Fruit fly (Drosophila melanogaster): ENCODE data around the gene Apc.

The Apc gene

dm6 chr3R:28861309-28862157 lies 17.0 kb upstream of the Apc start (continued):
- no peak for TF ChIP-seq CG5953 (GFP tag; IDR thresholded peaks at IDR 0.05)
- no peak for TF ChIP-seq CG3065 (GFP tag; optimal IDR thresholded peaks at IDR 0.05)
- TF ChIP-seq CG17912 (GFP tag; optimal IDR thresholded peaks at IDR 0.05): no peak
- no peak for TF ChIP-seq CG9932 (GFP tag; IDR thresholded peaks at IDR 0.05)
- no peak for TF ChIP-seq Lpt (GFP tag; optimal IDR thresholded peaks at IDR 0.05)
- TF ChIP-seq crol (GFP tag; IDR thresholded peaks at IDR 0.05): peak; percentile 78
- no peak for TF ChIP-seq luna (GFP tag; optimal IDR thresholded peaks at IDR 0.05)
- peak; percentile 16 for TF ChIP-seq phol (tag; optimal IDR thresholded peaks at IDR 0.05)
- no peak; the same call in 1 of the 2 replicates for TF ChIP-seq sna (GFP tag; IDR thresholded peaks at IDR 0.05; ENCODE audit: partially characterized antibody)
- TF ChIP-seq CG5180 (GFP tag; optimal IDR thresholded peaks at IDR 0.05): no peak
- no peak for TF ChIP-seq CG10654 (GFP tag; optimal IDR thresholded peaks at IDR 0.05)
- no peak for TF ChIP-seq mam (GFP tag; optimal IDR thresholded peaks at IDR 0.05)
- TF ChIP-seq Mad (GFP tag; optimal IDR thresholded peaks at IDR 0.05): no peak
- peak; percentile 37; the same call in 1 of the 3 replicates for TF ChIP-seq CG6791 (GFP tag; IDR thresholded peaks at IDR 0.05; ENCODE audit: partially characterized antibody)
- no peak for TF ChIP-seq shn (GFP tag; optimal IDR thresholded peaks at IDR 0.05)
- peak; percentile 96 for TF ChIP-seq grn (GFP tag; optimal IDR thresholded peaks at IDR 0.05)
- peak; percentile 64 for TF ChIP-seq Deaf1 (tag; optimal IDR thresholded peaks at IDR 0.05)
- 0 out of 2 replicates have a peak, but pooled peaks have one; percentile 23 for TF ChIP-seq chm (GFP tag; IDR thresholded peaks at IDR 0.05)
- TF ChIP-seq Blimp-1 (GFP tag; optimal IDR thresholded peaks at IDR 0.05): no peak
- TF ChIP-seq CG5245 (GFP tag; optimal IDR thresholded peaks at IDR 0.05): no peak
- TF ChIP-seq wor (GFP tag; IDR thresholded peaks at IDR 0.05): no peak
- TF ChIP-seq zen2 (GFP tag; IDR thresholded peaks at IDR 0.05; ENCODE audit: partially characterized antibody): peak; percentile 51; the same call in 1 of the 3 replicates
- TF ChIP-seq Vsx1 (GFP tag; optimal IDR thresholded peaks at IDR 0.05): no peak
- TF ChIP-seq YL-1 (GFP tag; optimal IDR thresholded peaks at IDR 0.05): no peak
- peak; percentile 75; the same call in 2 of the 4 replicates for TF ChIP-seq chinmo (GFP tag; IDR thresholded peaks at IDR 0.05; ENCODE audit: partially characterized antibody)
- TF ChIP-seq bab2 (GFP tag; optimal IDR thresholded peaks at IDR 0.05): no peak
- TF ChIP-seq Hr78 (GFP tag; optimal IDR thresholded peaks at IDR 0.05): peak in 1 of 2 experiments; percentile 55
- no peak for TF ChIP-seq CG1529 (GFP tag; optimal IDR thresholded peaks at IDR 0.05)
- TF ChIP-seq CG12299 (tag; optimal IDR thresholded peaks at IDR 0.05): no peak
- TF ChIP-seq D (optimal IDR thresholded peaks at IDR 0.05): no peak
- no peak for TF ChIP-seq D (GFP tag; optimal IDR thresholded peaks at IDR 0.05)
- no peak for TF ChIP-seq HLHmδ (GFP tag; optimal IDR thresholded peaks at IDR 0.05)
- TF ChIP-seq Awh (GFP tag; IDR thresholded peaks at IDR 0.05): peak; percentile 16; the same call in 1 of the 2 replicates
- no peak for TF ChIP-seq tgo (GFP tag; IDR thresholded peaks at IDR 0.05)
- no peak for TF ChIP-seq fd64A (GFP tag; optimal IDR thresholded peaks at IDR 0.05)
- TF ChIP-seq pum (GFP tag; optimal IDR thresholded peaks at IDR 0.05): no peak
- no peak for TF ChIP-seq schlank (tag; optimal IDR thresholded peaks at IDR 0.05)
- no peak for TF ChIP-seq slou (GFP tag; optimal IDR thresholded peaks at IDR 0.05)
- peak; percentile 41; the same call in 1 of the 3 replicates for TF ChIP-seq CG2199 (GFP tag; IDR thresholded peaks at IDR 0.05)
- no peak for TF ChIP-seq CG18476 (GFP tag; optimal IDR thresholded peaks at IDR 0.05)
- no peak for TF ChIP-seq sr (GFP tag; IDR thresholded peaks at IDR 0.05)
- TF ChIP-seq CG9609 (GFP tag; optimal IDR thresholded peaks at IDR 0.05): no peak
- no peak for TF ChIP-seq disco-r (GFP tag; optimal IDR thresholded peaks at IDR 0.05)
- no peak for TF ChIP-seq bigmax (GFP tag; optimal IDR thresholded peaks at IDR 0.05)
